Worm (Caenorhabditis elegans) whole organism, mixed stage, embryonic: ENCODE results near the gene nhr-237.

Source experiments
- M03D4.4 ChIP-seq: sonication (generic microtip); optimal IDR thresholded peaks from 2 replicates; lab custom pipeline; 2017; ENCODE audit warnings: mild to moderate bottlenecking, missing genetic modification characterization, missing compliant biosample characterization
- bed-3 ChIP-seq: fragments of 200-800 bp; sonication (Bioruptor generic); optimal IDR thresholded peaks from 3 replicates; lab custom pipeline; 2018; ENCODE audit warnings: mild to moderate bottlenecking, missing genetic modification characterization, moderate library complexity, missing compliant biosample characterization
- blmp-1 ChIP-seq: fragments of 150-350 bp; optimal IDR thresholded peaks from 2 replicates; lab custom pipeline; 2014; ENCODE audit warnings: missing biosample characterization, missing genetic modification characterization
- ceh-39 ChIP-seq: fragments of 150-350 bp; optimal IDR thresholded peaks from 2 replicates; lab custom pipeline; 2014; ENCODE audit warnings: missing biosample characterization, missing genetic modification characterization
- ceh-43 ChIP-seq: fragments of 200-800 bp; sonication (Bioruptor generic); optimal IDR thresholded peaks from 2 replicates; lab custom pipeline; 2018; ENCODE audit warnings: mild to moderate bottlenecking, missing genetic modification characterization, moderate library complexity, missing compliant biosample characterization
- ces-1 ChIP-seq: fragments of 150-350 bp; optimal IDR thresholded peaks from 2 replicates; lab custom pipeline; 2014; ENCODE audit warnings: missing biosample characterization, missing genetic modification reagents, missing genetic modification characterization
- drap-1 ChIP-seq: fragments of 200-800 bp; sonication (Bioruptor generic); optimal IDR thresholded peaks from 3 replicates; lab custom pipeline; 2018; ENCODE audit warnings: mild to moderate bottlenecking, missing genetic modification characterization, missing compliant biosample characterization
- elt-1 ChIP-seq: sonication (generic microtip); optimal IDR thresholded peaks from 2 replicates; lab custom pipeline; 2017; ENCODE audit warnings: missing genetic modification characterization, mild to moderate bottlenecking, missing compliant biosample characterization, antibody characterized with exemption, moderate library complexity, borderline replicate concordance; ENCODE audit not compliant: insufficient read depth
- elt-3 ChIP-seq: fragments of 150-350 bp; optimal IDR thresholded peaks from 2 replicates; lab custom pipeline; 2014; ENCODE audit warnings: missing biosample characterization, missing genetic modification characterization
- flh-1 ChIP-seq: fragments of 200-800 bp; sonication (Bioruptor generic); optimal IDR thresholded peaks from 2 replicates; lab custom pipeline; 2018; ENCODE audit warnings: mild to moderate bottlenecking, missing genetic modification characterization, moderate library complexity, missing compliant biosample characterization
- ham-2 ChIP-seq: fragments of 200-800 bp; sonication (Bioruptor generic); optimal IDR thresholded peaks from 2 replicates; lab custom pipeline; 2018; ENCODE audit warnings: mild to moderate bottlenecking, missing genetic modification characterization, missing compliant biosample characterization
- hlh-1 ChIP-seq: fragments of 150-350 bp; optimal IDR thresholded peaks from 2 replicates; lab custom pipeline; 2014; ENCODE audit warnings: missing biosample characterization, missing genetic modification reagents, missing genetic modification characterization
- lin-32 ChIP-seq: fragments of 200-800 bp; sonication (Bioruptor generic); optimal IDR thresholded peaks from 2 replicates; lab custom pipeline; 2018; ENCODE audit warnings: mild to moderate bottlenecking, missing genetic modification characterization, missing compliant biosample characterization
- lsy-2 ChIP-seq: fragments of 150-350 bp; optimal IDR thresholded peaks from 2 replicates; lab custom pipeline; 2014; ENCODE audit warnings: missing biosample characterization, missing genetic modification characterization
- mab-5 ChIP-seq: fragments of 150-350 bp; optimal IDR thresholded peaks from 2 replicates; lab custom pipeline; 2014; ENCODE audit warnings: missing biosample characterization, missing genetic modification characterization
- mls-2 ChIP-seq: sonication (generic microtip); optimal IDR thresholded peaks from 2 replicates; lab custom pipeline; 2016; ENCODE audit warnings: mild to moderate bottlenecking, missing genetic modification characterization, moderate library complexity, missing compliant biosample characterization
- nhr-12 ChIP-seq: fragments of 150-350 bp; optimal IDR thresholded peaks from 2 replicates; lab custom pipeline; 2014; ENCODE audit warnings: missing biosample characterization, missing genetic modification characterization
- nhr-237 ChIP-seq: fragments of 150-350 bp; optimal IDR thresholded peaks from 2 replicates; lab custom pipeline; 2014; ENCODE audit warnings: missing biosample characterization, missing genetic modification characterization
- nhr-28 ChIP-seq: fragments of 150-350 bp; optimal IDR thresholded peaks from 2 replicates; lab custom pipeline; 2014; ENCODE audit warnings: missing biosample characterization, missing genetic modification characterization
- nhr-76 ChIP-seq: sonication (generic microtip); optimal IDR thresholded peaks from 2 replicates; lab custom pipeline; 2017; ENCODE audit warnings: missing biosample characterization, missing genetic modification characterization
- pha-4 ChIP-seq: fragments of 150-350 bp; optimal IDR thresholded peaks from 2 replicates; lab custom pipeline; 2018; ENCODE audit warnings: missing biosample characterization, missing genetic modification reagents, missing genetic modification characterization
- snpc-4 ChIP-seq: fragments of 150-350 bp; optimal IDR thresholded peaks from 2 replicates; lab custom pipeline; 2014; ENCODE audit warnings: missing biosample characterization, missing genetic modification characterization
- sptf-1 ChIP-seq: sonication (generic microtip); optimal IDR thresholded peaks from 2 replicates; lab custom pipeline; 2017; ENCODE audit warnings: mild to moderate bottlenecking, missing genetic modification characterization, moderate library complexity, missing compliant biosample characterization
- tbx-8 ChIP-seq: fragments of 200-800 bp; sonication (Bioruptor generic); optimal IDR thresholded peaks from 2 replicates; lab custom pipeline; 2018; ENCODE audit warnings: mild to moderate bottlenecking, missing genetic modification characterization, moderate library complexity, missing compliant biosample characterization
- unc-120 ChIP-seq: sonication (generic microtip); optimal IDR thresholded peaks from 2 replicates; lab custom pipeline; 2017; ENCODE audit warnings: missing genetic modification characterization, missing compliant biosample characterization; ENCODE audit not compliant: poor library complexity, severe bottlenecking
- unc-39 ChIP-seq: fragments of 150-350 bp; optimal IDR thresholded peaks from 2 replicates; lab custom pipeline; 2014; ENCODE audit warnings: missing biosample characterization, missing genetic modification characterization
- unc-62 ChIP-seq: fragments of 150-350 bp; optimal IDR thresholded peaks from 2 replicates; lab custom pipeline; 2014; ENCODE audit warnings: missing biosample characterization, missing genetic modification reagents, missing genetic modification characterization
- zip-8 ChIP-seq: fragments of 150-350 bp; optimal IDR thresholded peaks from 2 replicates; lab custom pipeline; 2014; ENCODE audit warnings: missing biosample characterization, missing genetic modification characterization
- ztf-11 ChIP-seq: fragments of 150-350 bp; optimal IDR thresholded peaks from 2 replicates; lab custom pipeline; 2014; ENCODE audit warnings: missing biosample characterization, missing genetic modification characterization

Gene nhr-237

ce11 chrV:1626720-1627119 is at the start of gene nhr-237:
nhr-237 (minus strand) TSS chrV:1626820.
- TF ChIP-seq elt-1 (tag; lab: Kevin White, UChicago), result no peak

ce11 chrV:1668216-1668615 is 41.6 kb upstream of the nhr-237 start, which contains the start of gene irld-42:
irld-42 (plus strand) TSS chrV:1668516.
- no peak for TF ChIP-seq nhr-12
- no peak for TF ChIP-seq nhr-28 (tag; lab: Kevin White, UChicago)
- TF ChIP-seq ces-1 (GFP tag; lab: Kevin White, UChicago), result no peak
- TF ChIP-seq hlh-1 (tag; lab: Kevin White, UChicago), result no peak
- TF ChIP-seq nhr-237 (tag; lab: Kevin White, UChicago), result no peak
- no peak for TF ChIP-seq mab-5
- TF ChIP-seq tbx-8 (GFP tag; lab: Kevin White, UChicago), result no peak
- no peak for TF ChIP-seq bed-3 (GFP tag; lab: Kevin White, UChicago)

- TF ChIP-seq unc-39 (tag; lab: Kevin White, UChicago) (no peak), nhr-76 (no peak), ceh-39 (no peak), hlh-1 (tag; lab: Kevin White, UChicago) (no peak), mab-5 (no peak), ham-2 (GFP tag; lab: Kevin White, UChicago) (no peak), pha-4 (tag; lab: Kevin White, UChicago) (no peak)
Measured at ce11 chrV:1666904-1667303, 40.3 kb upstream of the nhr-237 start, which contains the start of gene K04F1.8. K04F1.8 (plus strand) TSS chrV:1667204.

- TF ChIP-seq lsy-2 (tag; lab: Kevin White, UChicago) (no peak), elt-3 (tag; lab: Kevin White, UChicago) (no peak), M03D4.4 (tag; lab: Kevin White, UChicago) (no peak), lin-32 (GFP tag; lab: Kevin White, UChicago) (no peak), nhr-12 (no peak), nhr-237 (tag; lab: Kevin White, UChicago) (no peak), nhr-76 (no peak), elt-1 (tag; lab: Kevin White, UChicago) (no peak), zip-8 (tag; lab: Kevin White, UChicago) (no peak), ham-2 (GFP tag; lab: Kevin White, UChicago) (no peak), blmp-1 (tag; lab: Kevin White, UChicago) (no peak)
Measured at ce11 chrV:1664921-1665320, 38.3 kb upstream of the nhr-237 start, which contains the start of gene K04F1.9. K04F1.9 (plus strand) TSS chrV:1665221.

- TF ChIP-seq nhr-76 (no peak), snpc-4 (tag; lab: Kevin White, UChicago) (no peak), bed-3 (GFP tag; lab: Kevin White, UChicago) (no peak), flh-1 (GFP tag; lab: Kevin White, UChicago) (no peak), tbx-8 (GFP tag; lab: Kevin White, UChicago) (no peak), lin-32 (GFP tag; lab: Kevin White, UChicago) (no peak), unc-39 (tag; lab: Kevin White, UChicago) (no peak), mab-5 (no peak), drap-1 (GFP tag; lab: Kevin White, UChicago) (no peak)
Measured at ce11 chrV:1662270-1662669, 35.6 kb upstream of the nhr-237 start, which contains the start of gene irld-40. irld-40 (plus strand) TSS chrV:1662570.

ce11 chrV:1654845-1655244 is 28.2 kb upstream of the nhr-237 start, which contains the start of gene irld-11:
irld-11 (plus strand) TSS chrV:1655145.
- TF ChIP-seq ham-2 (GFP tag; lab: Kevin White, UChicago) (no peak), zip-8 (tag; lab: Kevin White, UChicago) (no peak), flh-1 (GFP tag; lab: Kevin White, UChicago) (no peak), ztf-11 (tag; lab: Kevin White, UChicago) (no peak), lsy-2 (tag; lab: Kevin White, UChicago) (no peak), sptf-1 (tag; lab: Kevin White, UChicago) (no peak), unc-62 (GFP tag; lab: Kevin White, UChicago) (no peak), snpc-4 (tag; lab: Kevin White, UChicago) (no peak)

- TF ChIP-seq ceh-43 (GFP tag; lab: Kevin White, UChicago), result no peak
- TF ChIP-seq unc-120, result no peak
- TF ChIP-seq elt-3 (tag; lab: Kevin White, UChicago), result no peak
- no peak for TF ChIP-seq mls-2 (tag; lab: Kevin White, UChicago)
- no peak for TF ChIP-seq snpc-4 (tag; lab: Kevin White, UChicago)
- no peak for TF ChIP-seq unc-39 (tag; lab: Kevin White, UChicago)
- no peak for TF ChIP-seq blmp-1 (tag; lab: Kevin White, UChicago)
- TF ChIP-seq ztf-11 (tag; lab: Kevin White, UChicago), result no peak
- no peak for TF ChIP-seq hlh-1 (tag; lab: Kevin White, UChicago)
Measured at ce11 chrV:1651045-1651444, 24.4 kb upstream of the nhr-237 start, which contains the start of gene irld-44. irld-44 (plus strand) TSS chrV:1651345.
